Fruit fly (Drosophila melanogaster) whole organism, embryonic: ENCODE results near the gene CG7564.

Experiments used
- Adf1 ChIP-seq: fragments of 200-800 bp; sonication (Bioruptor generic); IDR thresholded peaks from 2 replicates; pipeline ENCODE4 v1.3.6; 2022; ENCODE audit warnings: missing biosample characterization, missing genetic modification characterization
- CG1024 ChIP-seq: fragments of 200-800 bp; sonication (Bioruptor generic); IDR thresholded peaks from 2 replicates; pipeline ENCODE4 v1.3.6; 2022; ENCODE audit warnings: missing biosample characterization, missing genetic modification characterization
- CG13296 ChIP-seq: fragments of 200-800 bp; sonication (Bioruptor generic); optimal IDR thresholded peaks from 3 replicates; lab custom pipeline; 2018; ENCODE audit warnings: missing biosample characterization, mild to moderate bottlenecking, missing genetic modification characterization
- CG13424 ChIP-seq: fragments of 200-800 bp; sonication (Bioruptor generic); optimal IDR thresholded peaks from 2 replicates; lab custom pipeline; 2019; ENCODE audit warnings: missing biosample characterization, mild to moderate bottlenecking, missing genetic modification characterization, moderate library complexity
- CG13894 ChIP-seq: fragments of 200-800 bp; sonication (Bioruptor generic); optimal IDR thresholded peaks from 3 replicates; lab custom pipeline; 2018; ENCODE audit warnings: missing biosample characterization, mild to moderate bottlenecking, missing genetic modification characterization, moderate library complexity
- CG14667 ChIP-seq: fragments of 200-800 bp; sonication (Bioruptor generic); IDR thresholded peaks from 2 replicates; pipeline ENCODE4 v1.3.6; 2022; ENCODE audit warnings: missing biosample characterization, missing genetic modification characterization
- CG15011 ChIP-seq: fragments of 200-800 bp; sonication (Bioruptor generic); optimal IDR thresholded peaks from 3 replicates; lab custom pipeline; 2018; ENCODE audit warnings: missing biosample characterization, mild to moderate bottlenecking, missing genetic modification characterization
- CG16863 ChIP-seq: fragments of 200-800 bp; sonication (Bioruptor generic); optimal IDR thresholded peaks from 3 replicates; lab custom pipeline; 2016; ENCODE audit warnings: missing biosample characterization, missing genetic modification characterization
- CG42726 ChIP-seq: fragments of 200-800 bp; sonication (Bioruptor generic); IDR thresholded peaks from 2 replicates; pipeline ENCODE4 v1.3.6; 2022; ENCODE audit warnings: missing biosample characterization, missing genetic modification characterization; ENCODE audit not compliant: partially characterized antibody
- CG43689 ChIP-seq: fragments of 200-800 bp; sonication (Bioruptor generic); IDR thresholded peaks from 2 replicates; pipeline ENCODE4 v1.3.6; 2022; ENCODE audit warnings: missing biosample characterization, missing genetic modification characterization
- CG4854 ChIP-seq: fragments of 200-800 bp; sonication (Bioruptor generic); optimal IDR thresholded peaks from 2 replicates; lab custom pipeline; 2016; ENCODE audit warnings: missing biosample characterization, missing genetic modification characterization, inconsistent platforms
- CG6813 ChIP-seq: fragments of 200-800 bp; sonication (Bioruptor generic); optimal IDR thresholded peaks from 2 replicates; lab custom pipeline; 2017; ENCODE audit warnings: missing biosample characterization, missing genetic modification characterization, mild to moderate bottlenecking, moderate library complexity, missing genetic modification reagents
- CG7786 ChIP-seq: fragments of 200-800 bp; sonication (Bioruptor generic); optimal IDR thresholded peaks from 2 replicates; lab custom pipeline; 2016; ENCODE audit warnings: missing biosample characterization, missing genetic modification characterization
- CG8478 ChIP-seq: fragments of >200 bp; optimal IDR thresholded peaks from 2 replicates; lab custom pipeline; 2018
- Camta ChIP-seq: fragments of 200-800 bp; sonication (Bioruptor generic); optimal IDR thresholded peaks from 2 replicates; lab custom pipeline; 2016; ENCODE audit warnings: missing biosample characterization, missing genetic modification characterization
- CrebB ChIP-seq: fragments of 200-800 bp; sonication (Bioruptor generic); optimal IDR thresholded peaks from 3 replicates; lab custom pipeline; 2018; ENCODE audit warnings: missing biosample characterization, mild to moderate bottlenecking, missing genetic modification characterization
- Dek ChIP-seq: fragments of 200-800 bp; sonication (Bioruptor generic); optimal IDR thresholded peaks from 3 replicates; lab custom pipeline; 2019; ENCODE audit warnings: missing biosample characterization, mild to moderate bottlenecking, missing genetic modification characterization, moderate library complexity
- Dfd ChIP-seq, 2 experiments: fragments of >200 bp; optimal IDR thresholded peaks; 2 replicates each; lab custom pipeline; 2017; ENCODE audit warnings: missing biosample characterization in 2 of 2, missing genetic modification characterization in 2 of 2
- E2f1 ChIP-seq: fragments of 200-800 bp; sonication (Bioruptor generic); IDR thresholded peaks from 2 replicates; pipeline ENCODE4 v1.3.6; 2022; ENCODE audit warnings: missing biosample characterization, missing genetic modification characterization
- Fer3 ChIP-seq: fragments of 200-800 bp; sonication (Bioruptor generic); optimal IDR thresholded peaks from 2 replicates; lab custom pipeline; 2018; ENCODE audit warnings: missing biosample characterization, mild to moderate bottlenecking, missing genetic modification characterization, moderate library complexity
- Hand ChIP-seq: fragments of 200-800 bp; sonication (Bioruptor generic); optimal IDR thresholded peaks from 2 replicates; lab custom pipeline; 2017; ENCODE audit warnings: mild to moderate bottlenecking, missing biosample characterization, missing genetic modification reagents, missing genetic modification characterization
- MESR4 ChIP-seq: fragments of 200-800 bp; sonication (Bioruptor generic); optimal IDR thresholded peaks from 2 replicates; lab custom pipeline; 2018; ENCODE audit warnings: missing biosample characterization, mild to moderate bottlenecking, missing genetic modification characterization, moderate library complexity
- Nf-YC ChIP-seq: fragments of 200-800 bp; optimal IDR thresholded peaks from 3 replicates; lab custom pipeline; 2019; ENCODE audit warnings: missing biosample characterization, mild to moderate bottlenecking, missing genetic modification characterization, moderate library complexity
- Ravus ChIP-seq: fragments of 200-800 bp; sonication (Bioruptor generic); IDR thresholded peaks from 2 replicates; pipeline ENCODE4 v1.3.6; 2022; ENCODE audit warnings: missing biosample characterization, missing genetic modification characterization
- Side ChIP-seq: fragments of 200-800 bp; sonication (Bioruptor generic); optimal IDR thresholded peaks from 2 replicates; lab custom pipeline; 2016; ENCODE audit warnings: missing biosample characterization, missing genetic modification characterization
- Stat92E ChIP-seq, 3 experiments: fragments of >200 bp in 2 of 3; fragments of 200-800 bp in 1 of 3; sonication (Bioruptor generic) in 1 of 3; optimal IDR thresholded peaks; 2 replicates each; lab custom pipeline; 2017 to 2019; ENCODE audit warnings: missing biosample characterization in 3 of 3, missing genetic modification characterization in 3 of 3, mild to moderate bottlenecking in 1 of 3, moderate library complexity in 1 of 3
- Xrp1 ChIP-seq: fragments of 200-800 bp; sonication (Bioruptor generic); IDR thresholded peaks from 2 replicates; pipeline ENCODE4 v1.3.6; 2022; ENCODE audit warnings: missing biosample characterization, missing genetic modification characterization
- bbx ChIP-seq: fragments of 200-800 bp; sonication (Bioruptor generic); IDR thresholded peaks from 2 replicates; pipeline ENCODE4 v1.3.6; 2022; ENCODE audit warnings: missing biosample characterization, missing genetic modification characterization; ENCODE audit not compliant: partially characterized antibody
- cas ChIP-seq: fragments of 200-800 bp; sonication (Bioruptor generic); IDR thresholded peaks from 2 replicates; pipeline ENCODE4 v1.3.6; 2022; ENCODE audit warnings: missing biosample characterization, missing genetic modification characterization
- chn ChIP-seq: fragments of 200-800 bp; sonication (Bioruptor generic); optimal IDR thresholded peaks from 2 replicates; lab custom pipeline; 2016; ENCODE audit warnings: missing biosample characterization, missing genetic modification characterization
- ci ChIP-seq: fragments of 200-800 bp; sonication (Bioruptor generic); IDR thresholded peaks from 3 replicates; pipeline ENCODE4 v1.3.6; 2022; ENCODE audit warnings: missing biosample characterization, missing genetic modification characterization
- eyg ChIP-seq: fragments of 200-800 bp; sonication (Bioruptor generic); optimal IDR thresholded peaks from 3 replicates; lab custom pipeline; 2016; ENCODE audit warnings: missing biosample characterization, missing genetic modification characterization
- fd102C ChIP-seq: fragments of 200-800 bp; sonication (Bioruptor generic); optimal IDR thresholded peaks from 2 replicates; lab custom pipeline; 2018; ENCODE audit warnings: missing biosample characterization, mild to moderate bottlenecking, missing genetic modification characterization, moderate library complexity
- jigr1 ChIP-seq: fragments of 200-800 bp; sonication (Bioruptor generic); IDR thresholded peaks from 3 replicates; pipeline ENCODE4 v1.3.6; 2022; ENCODE audit warnings: missing biosample characterization, missing genetic modification characterization
- jing ChIP-seq: fragments of 200-800 bp; sonication (Bioruptor generic); optimal IDR thresholded peaks from 2 replicates; lab custom pipeline; 2018; ENCODE audit warnings: missing biosample characterization, mild to moderate bottlenecking, missing genetic modification characterization
- jumu ChIP-seq: fragments of 200-800 bp; sonication (Bioruptor generic); optimal IDR thresholded peaks from 3 replicates; lab custom pipeline; 2016; ENCODE audit warnings: missing biosample characterization, missing genetic modification characterization
- maf-S ChIP-seq: fragments of 200-800 bp; sonication (Bioruptor generic); optimal IDR thresholded peaks from 2 replicates; lab custom pipeline; 2016; ENCODE audit warnings: missing biosample characterization, missing genetic modification characterization
- nerfin-1 ChIP-seq: fragments of 200-800 bp; sonication (Bioruptor generic); optimal IDR thresholded peaks from 3 replicates; lab custom pipeline; 2019; ENCODE audit warnings: missing biosample characterization, mild to moderate bottlenecking, missing genetic modification characterization, moderate library complexity
- pita ChIP-seq: fragments of 200-800 bp; sonication (Bioruptor generic); optimal IDR thresholded peaks from 2 replicates; lab custom pipeline; 2017; ENCODE audit warnings: missing biosample characterization, mild to moderate bottlenecking, missing genetic modification characterization
- pnt ChIP-seq: fragments of 200-800 bp; sonication (Bioruptor generic); optimal IDR thresholded peaks from 3 replicates; lab custom pipeline; 2016; ENCODE audit warnings: missing biosample characterization, missing genetic modification characterization
- scrt ChIP-seq: fragments of 200-800 bp; sonication (Bioruptor generic); optimal IDR thresholded peaks from 2 replicates; lab custom pipeline; 2018; ENCODE audit warnings: missing biosample characterization, mild to moderate bottlenecking, missing genetic modification characterization, moderate library complexity
- sens-2 ChIP-seq: fragments of 200-800 bp; sonication (Bioruptor generic); IDR thresholded peaks from 2 replicates; pipeline ENCODE4 v1.3.6; 2022; ENCODE audit warnings: missing biosample characterization, missing genetic modification characterization
- seq ChIP-seq: fragments of 200-800 bp; sonication (Bioruptor generic); IDR thresholded peaks from 2 replicates; pipeline ENCODE4 v1.3.6; 2022; ENCODE audit warnings: missing biosample characterization, missing genetic modification characterization
- shn ChIP-seq: fragments of 200-800 bp; sonication (Bioruptor generic); optimal IDR thresholded peaks from 3 replicates; lab custom pipeline; 2016; ENCODE audit warnings: missing biosample characterization, missing genetic modification characterization
- sim ChIP-seq: fragments of 200-800 bp; sonication (Bioruptor generic); IDR thresholded peaks from 2 replicates; pipeline ENCODE4 v1.3.6; 2022; ENCODE audit warnings: missing biosample characterization, missing genetic modification characterization
- slou ChIP-seq: fragments of 200-800 bp; sonication (Bioruptor generic); optimal IDR thresholded peaks from 3 replicates; lab custom pipeline; 2016; ENCODE audit warnings: missing biosample characterization, missing genetic modification characterization
- slp2 ChIP-seq: fragments of 200-800 bp; sonication (Bioruptor generic); optimal IDR thresholded peaks from 2 replicates; lab custom pipeline; 2016; ENCODE audit warnings: missing biosample characterization, missing genetic modification characterization
- tna ChIP-seq: fragments of 200-800 bp; sonication (Bioruptor generic); IDR thresholded peaks from 2 replicates; pipeline ENCODE4 v1.3.6; 2022; ENCODE audit warnings: missing biosample characterization, missing genetic modification characterization; ENCODE audit not compliant: partially characterized antibody
- twi ChIP-seq: fragments of 200-800 bp; optimal IDR thresholded peaks from 2 replicates; lab custom pipeline; 2019; ENCODE audit warnings: missing biosample characterization, mild to moderate bottlenecking, missing genetic modification characterization, moderate library complexity
- vnd ChIP-seq: fragments of 200-800 bp; sonication (Bioruptor generic); IDR thresholded peaks from 3 replicates; pipeline ENCODE4 v1.3.6; 2022; ENCODE audit warnings: missing biosample characterization, missing genetic modification characterization; ENCODE audit not compliant: partially characterized antibody
- wdn ChIP-seq: fragments of 200-800 bp; sonication (Bioruptor generic); IDR thresholded peaks from 2 replicates; pipeline ENCODE4 v1.3.6; 2022; ENCODE audit warnings: missing biosample characterization, missing genetic modification characterization
- yki ChIP-seq: fragments of >200 bp; optimal IDR thresholded peaks from 3 replicates; lab custom pipeline; 2018

The CG7564 gene

DNA sequence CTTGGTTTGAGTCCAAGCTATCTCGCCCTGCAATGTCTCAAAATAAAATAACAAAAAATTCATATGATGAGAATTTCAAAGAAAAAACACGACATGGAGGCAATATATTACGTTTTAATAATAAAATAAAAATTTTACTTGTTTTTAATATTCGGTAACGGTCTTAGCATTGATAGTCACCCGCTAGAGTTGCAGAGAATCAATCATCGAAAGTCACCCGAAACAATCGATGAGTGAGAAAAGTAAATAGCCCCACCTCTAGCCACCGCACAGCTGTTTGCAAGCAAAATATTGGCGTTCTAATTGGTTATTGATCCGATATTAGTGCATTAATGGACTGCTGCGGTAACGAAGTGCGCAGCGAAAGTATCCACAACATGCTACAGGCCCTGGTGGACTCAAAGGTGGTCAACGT, 38.1 kb upstream of the CG7564 start, which contains the start of gene CG34250 (continued):
- TF ChIP-seq pita (GFP tag; lab: Kevin White, UChicago) (peak; percentile 71), Ravus (no peak), sim (no peak), tna (GFP tag; lab: Robert Waterston, UW) (peak; percentile 43; the same call in 1 of the 2 replicates), CG6813 (GFP tag; lab: Kevin White, UChicago) (no peak), jing (no peak), maf-S (GFP tag; lab: Kevin White, UChicago) (peak; percentile 5), Nf-YC (tag; lab: Kevin White, UChicago) (peak; percentile 75), Dek (tag; lab: Kevin White, UChicago) (peak; percentile 43), CG13894 (peak; percentile 60), ci (GFP tag; lab: Robert Waterston, UW) (no peak), sens-2 (GFP tag; lab: Robert Waterston, UW) (no peak), eyg (GFP tag; lab: Kevin White, UChicago) (no peak), CG42726 (GFP tag; lab: Robert Waterston, UW) (0 out of 2 replicates have a peak, but pooled peaks have one; percentile 33), Adf1 (GFP tag; lab: Robert Waterston, UW) (no peak), wdn (GFP tag; lab: Robert Waterston, UW) (no peak), CrebB (tag; lab: Kevin White, UChicago) (no peak), scrt (GFP tag; lab: Kevin White, UChicago) (peak; percentile 8), MESR4 (GFP tag; lab: Kevin White, UChicago) (peak; percentile 89), jigr1 (no peak), yki (lab: Kevin White, UChicago) (no peak), slp2 (GFP tag; lab: Kevin White, UChicago) (peak; percentile 18), CG8478 (no peak), cas (GFP tag; lab: Robert Waterston, UW) (no peak), vnd (GFP tag; lab: Robert Waterston, UW) (peak; percentile 70), slou (GFP tag; lab: Kevin White, UChicago) (peak; percentile 10), Fer3 (tag; lab: Kevin White, UChicago) (peak; percentile 15), nerfin-1 (peak; percentile 25), CG13424 (tag; lab: Kevin White, UChicago) (peak; percentile 36), CG13296 (GFP tag; lab: Kevin White, UChicago) (no peak), Camta (GFP tag; lab: Kevin White, UChicago) (no peak), twi (tag; lab: Kevin White, UChicago) (peak; percentile 37), seq (no peak), chn (GFP tag; lab: Kevin White, UChicago) (no peak), E2f1 (GFP tag; lab: Robert Waterston, UW) (no peak), CG4854 (GFP tag; lab: Kevin White, UChicago) (peak; percentile 37), pnt (no peak), Stat92E (GFP tag; optimal IDR thresholded peaks at IDR 0.05; lab: Kevin White, UChicago) (peak in 1 of 3 experiments; percentile 72), fd102C (GFP tag; lab: Kevin White, UChicago) (no peak), Xrp1 (GFP tag; lab: Robert Waterston, UW) (no peak), bbx (GFP tag; lab: Robert Waterston, UW) (peak; percentile 68), CG43689 (GFP tag; lab: Robert Waterston, UW) (no peak), shn (GFP tag; lab: Kevin White, UChicago) (no peak), CG1024 (no peak), Hand (no peak), CG15011 (no peak), jumu (GFP tag; lab: Kevin White, UChicago) (no peak), CG16863 (no peak), CG7786 (GFP tag; lab: Kevin White, UChicago) (peak; percentile 25), Side (GFP tag; lab: Kevin White, UChicago) (no peak), Dfd (GFP tag; optimal IDR thresholded peaks at IDR 0.05; lab: Kevin White, UChicago) (no peak), CG14667 (GFP tag; lab: Robert Waterston, UW) (no peak)
